Fruit fly (Drosophila melanogaster): ENCODE data around the gene CG15255.

- TF ChIP-seq Nf-YC (tag; optimal IDR thresholded peaks at IDR 0.05) (no peak), CG8765 (GFP tag; IDR thresholded peaks at IDR 0.05) (no peak), CG15269 (tag; optimal IDR thresholded peaks at IDR 0.05) (no peak), sqz (GFP tag; optimal IDR thresholded peaks at IDR 0.05) (no peak)
Observed at dm6 chr2L:15628378-15628777, 16.9 kb upstream of the CG15255 start, which contains the start of gene CG7631.

All from whole organism, embryonic.